Worm (Caenorhabditis elegans): ENCODE measurements around the gene C02F5.14.

ce11 chrIII:8232634-8233033 lies 2.7 kb downstream of the C02F5.14 start, which contains the start of gene henn-1:
- no peak for TF ChIP-seq unc-39 (tag; optimal IDR thresholded peaks at IDR 0.05)
- TF ChIP-seq snpc-4 (tag; optimal IDR thresholded peaks at IDR 0.05), result no peak
- no peak for TF ChIP-seq gmeb-1 (tag; optimal IDR thresholded peaks at IDR 0.05)
- TF ChIP-seq ztf-11 (tag; optimal IDR thresholded peaks at IDR 0.05), result no peak
- no peak for TF ChIP-seq lin-13 (GFP tag; optimal IDR thresholded peaks at IDR 0.05)
- no peak for TF ChIP-seq nhr-11 (tag; optimal IDR thresholded peaks at IDR 0.05)
- no peak for TF ChIP-seq elt-3 (tag; optimal IDR thresholded peaks at IDR 0.05)
- no peak for TF ChIP-seq lsy-2 (tag; optimal IDR thresholded peaks at IDR 0.05)
- TF ChIP-seq ceh-82 (tag; optimal IDR thresholded peaks at IDR 0.05), result no peak
- no peak for TF ChIP-seq skn-1 (tag; optimal IDR thresholded peaks at IDR 0.05)
- TF ChIP-seq blmp-1 (tag; optimal IDR thresholded peaks at IDR 0.05; ENCODE audit: insufficient read depth), result no peak
